Fruit fly (Drosophila melanogaster) whole organism, wandering third instar larva: Measurements from ENCODE around the gene Nrt.
A peak's percentile ranks its signal among the peaks of the same experiment; 100 is the strongest.

Experiments used
- CG32264 ChIP-seq: fragments of 200-800 bp; sonication (Bioruptor generic); optimal IDR thresholded peaks from 2 replicates; lab custom pipeline; 2016; ENCODE audit warnings: missing biosample characterization, missing genetic modification characterization
- CG9705 ChIP-seq: fragments of 200-800 bp; sonication (Bioruptor generic); optimal IDR thresholded peaks from 2 replicates; lab custom pipeline; 2018; ENCODE audit warnings: missing biosample characterization, mild to moderate bottlenecking, missing genetic modification characterization
- CrebA ChIP-seq: fragments of 200-800 bp; sonication (Bioruptor generic); optimal IDR thresholded peaks from 2 replicates; lab custom pipeline; 2016; ENCODE audit warnings: missing biosample characterization, mild to moderate bottlenecking, missing genetic modification characterization, borderline replicate concordance
- Dfd ChIP-seq: fragments of >200 bp; optimal IDR thresholded peaks from 2 replicates; lab custom pipeline; 2017; ENCODE audit warnings: missing biosample characterization, missing genetic modification characterization
- Dif ChIP-seq: fragments of 200-275, 200-300 bp; sonication (Bioruptor generic); optimal IDR thresholded peaks from 2 replicates; lab custom pipeline; 2018; ENCODE audit warnings: missing biosample characterization, missing genetic modification characterization; ENCODE audit not compliant: partially characterized antibody
- GATAd ChIP-seq: sonication (Bioruptor generic); optimal IDR thresholded peaks from 2 replicates; lab custom pipeline; 2016; ENCODE audit warnings: missing biosample characterization, missing genetic modification characterization
- HLH106 ChIP-seq: fragments of 200-800 bp; optimal IDR thresholded peaks from 3 replicates; lab custom pipeline; 2019; ENCODE audit warnings: missing biosample characterization, mild to moderate bottlenecking, missing genetic modification characterization, moderate library complexity
- Hnf4 ChIP-seq: fragments of 200-800 bp; sonication (Bioruptor generic); optimal IDR thresholded peaks from 2 replicates; lab custom pipeline; 2016; ENCODE audit warnings: missing biosample characterization, mild to moderate bottlenecking, missing genetic modification characterization
- Hr78 ChIP-seq: fragments of >200 bp; optimal IDR thresholded peaks from 2 replicates; lab custom pipeline; 2017; ENCODE audit warnings: missing biosample characterization, missing genetic modification characterization
- Hr83 ChIP-seq: fragments of 200-300 bp; sonication (Bioruptor generic); optimal IDR thresholded peaks from 2 replicates; lab custom pipeline; 2016; ENCODE audit warnings: missing biosample characterization, mild to moderate bottlenecking, missing genetic modification characterization, moderate library complexity; ENCODE audit not compliant: poor library complexity, severe bottlenecking
- Jra ChIP-seq: sonication (Bioruptor generic); optimal IDR thresholded peaks from 2 replicates; lab custom pipeline; 2016; ENCODE audit warnings: missing biosample characterization, missing genetic modification characterization
- Mio ChIP-seq: sonication (Bioruptor generic); optimal IDR thresholded peaks from 2 replicates; lab custom pipeline; 2016; ENCODE audit warnings: missing biosample characterization, missing genetic modification characterization
- Myc ChIP-seq: fragments of >200 bp; optimal IDR thresholded peaks from 2 replicates; lab custom pipeline; 2017
- OdsH ChIP-seq: fragments of 200-800 bp; sonication (Bioruptor generic); optimal IDR thresholded peaks from 2 replicates; lab custom pipeline; 2016; ENCODE audit warnings: missing biosample characterization, mild to moderate bottlenecking, missing genetic modification characterization
- Rel ChIP-seq, 2 experiments: fragments of 200-800 bp; sonication (Bioruptor generic) in 1 of 2; optimal IDR thresholded peaks; 2 replicates in 1 of 2; 3 replicates in 1 of 2; lab custom pipeline; 2016 to 2019; ENCODE audit warnings: mild to moderate bottlenecking in 2 of 2, missing biosample characterization in 2 of 2, missing genetic modification characterization in 2 of 2, moderate library complexity in 1 of 2
- Sp1 ChIP-seq: fragments of 200-800 bp; sonication (Bioruptor generic); optimal IDR thresholded peaks from 3 replicates; lab custom pipeline; 2019; ENCODE audit warnings: missing biosample characterization, mild to moderate bottlenecking, missing genetic modification characterization, moderate library complexity
- Vsx2 ChIP-seq: fragments of 200-300, 225-300 bp; sonication (Bioruptor generic); optimal IDR thresholded peaks from 2 replicates; lab custom pipeline; 2018; ENCODE audit warnings: missing biosample characterization, missing genetic modification characterization; ENCODE audit not compliant: partially characterized antibody
- br ChIP-seq: fragments of 200-800 bp; sonication (Bioruptor generic); optimal IDR thresholded peaks from 2 replicates; lab custom pipeline; 2016; ENCODE audit warnings: missing biosample characterization, missing genetic modification characterization
- brk ChIP-seq: fragments of 200-800 bp; sonication (Bioruptor generic); optimal IDR thresholded peaks from 2 replicates; lab custom pipeline; 2016; ENCODE audit warnings: missing biosample characterization, mild to moderate bottlenecking, missing genetic modification characterization
- dmrt93B ChIP-seq: fragments of 200-800 bp; sonication (Bioruptor generic); optimal IDR thresholded peaks from 2 replicates; lab custom pipeline; 2018; ENCODE audit warnings: missing biosample characterization, mild to moderate bottlenecking, missing genetic modification characterization
- dsf ChIP-seq: sonication (Bioruptor generic); optimal IDR thresholded peaks from 2 replicates; lab custom pipeline; 2016; ENCODE audit warnings: missing biosample characterization, missing genetic modification characterization, borderline replicate concordance
- ey ChIP-seq: fragments of 200-800 bp; sonication (Bioruptor generic); optimal IDR thresholded peaks from 2 replicates; lab custom pipeline; 2016; ENCODE audit warnings: missing biosample characterization, missing genetic modification characterization
- foxo ChIP-seq, 2 experiments: fragments of 200-800 bp; sonication (Bioruptor generic); optimal IDR thresholded peaks; 2 replicates in 1 of 2; 3 replicates in 1 of 2; lab custom pipeline; 2016 to 2017; ENCODE audit warnings: missing biosample characterization in 2 of 2, missing genetic modification characterization in 2 of 2
- fru ChIP-seq: fragments of 200-800 bp; sonication (Bioruptor generic); optimal IDR thresholded peaks from 3 replicates; lab custom pipeline; 2016; ENCODE audit warnings: missing biosample characterization, mild to moderate bottlenecking, missing genetic modification characterization
- h ChIP-seq: fragments of 200-800 bp; sonication (Bioruptor generic); optimal IDR thresholded peaks from 3 replicates; lab custom pipeline; 2016; ENCODE audit warnings: missing biosample characterization, mild to moderate bottlenecking, missing genetic modification characterization
- jim ChIP-seq: fragments of 175-275, 200-325 bp; sonication (Bioruptor generic); optimal IDR thresholded peaks from 2 replicates; lab custom pipeline; 2016; ENCODE audit warnings: missing biosample characterization, mild to moderate bottlenecking, missing genetic modification characterization
- lola ChIP-seq: fragments of >200 bp; optimal IDR thresholded peaks from 2 replicates; lab custom pipeline; 2017; ENCODE audit warnings: missing biosample characterization, missing genetic modification characterization
- pan ChIP-seq: fragments of >200 bp; optimal IDR thresholded peaks from 2 replicates; lab custom pipeline; 2017
- psq ChIP-seq: fragments of 200-800 bp; sonication (Bioruptor generic); optimal IDR thresholded peaks from 3 replicates; lab custom pipeline; 2017; ENCODE audit warnings: missing biosample characterization, mild to moderate bottlenecking, missing genetic modification characterization, moderate library complexity
- rgr ChIP-seq: fragments of 200-800 bp; sonication (Bioruptor generic); optimal IDR thresholded peaks from 3 replicates; lab custom pipeline; 2016; ENCODE audit warnings: missing biosample characterization, mild to moderate bottlenecking, missing genetic modification characterization
- sage ChIP-seq: fragments of 200-800 bp; sonication (Bioruptor generic); optimal IDR thresholded peaks from 2 replicates; lab custom pipeline; 2016; ENCODE audit warnings: missing biosample characterization, mild to moderate bottlenecking, missing genetic modification characterization
- sv ChIP-seq: fragments of 200-800 bp; sonication (Bioruptor generic); optimal IDR thresholded peaks from 3 replicates; lab custom pipeline; 2016; ENCODE audit warnings: missing biosample characterization, missing genetic modification characterization
- usp ChIP-seq: fragments of >200 bp; optimal IDR thresholded peaks from 2 replicates; lab custom pipeline; 2017; ENCODE audit warnings: missing biosample characterization, missing genetic modification characterization
- woc ChIP-seq: sonication (Bioruptor generic); optimal IDR thresholded peaks from 2 replicates; lab custom pipeline; 2016; ENCODE audit warnings: missing biosample characterization, mild to moderate bottlenecking, missing genetic modification characterization

Nrt gene

dm6 chr3L:16780317-16780716, 14.4 kb downstream of the Nrt start:
- TF ChIP-seq Rel (GFP tag; optimal IDR thresholded peaks at IDR 0.05; lab: Kevin White, UChicago) (no peak), Rel (tag; optimal IDR thresholded peaks at IDR 0.05; lab: Kevin White, UChicago) (peak; percentile 95), Hr78 (GFP tag; lab: Kevin White, UChicago) (no peak), CG32264 (no peak)

DNA sequence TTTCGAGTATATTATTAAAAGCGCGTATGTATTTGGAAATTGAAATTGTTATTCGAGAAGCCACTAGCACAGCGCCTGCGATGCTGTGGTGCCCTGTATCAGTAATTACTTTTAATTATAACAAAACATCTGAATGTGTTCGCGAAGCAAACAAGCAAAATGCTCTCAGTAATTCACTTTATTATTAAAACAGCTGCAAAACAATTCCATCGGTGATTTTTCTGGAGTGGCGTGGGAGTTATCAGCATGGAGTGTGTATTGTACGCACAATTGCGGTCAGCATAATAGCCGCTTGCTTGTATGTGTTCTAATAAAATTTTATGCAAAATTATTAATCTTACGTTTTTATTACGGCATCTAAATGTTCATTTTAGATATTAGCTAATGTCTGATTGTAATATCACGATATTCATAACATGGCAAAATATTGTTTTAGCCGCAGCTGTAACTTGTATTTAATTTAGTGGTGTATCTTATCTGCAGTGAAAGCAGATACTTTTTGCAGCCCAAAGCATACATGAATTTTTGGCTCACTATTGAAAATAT, 16.4 kb downstream of the Nrt start:
- TF ChIP-seq GATAd (GFP tag; lab: Kevin White, UChicago) (no peak), psq (GFP tag; lab: Kevin White, UChicago) (peak; percentile 81), foxo (GFP tag; optimal IDR thresholded peaks at IDR 0.05; lab: Kevin White, UChicago) (peak; percentile 41 to 93), Hr83 (peak; percentile 76), CG9705 (GFP tag; lab: Kevin White, UChicago) (peak; percentile 67), lola (no peak), CG32264 (peak; percentile 60), OdsH (GFP tag; lab: Kevin White, UChicago) (peak; percentile 93), Sp1 (GFP tag; lab: Kevin White, UChicago) (peak; percentile 85), pan (lab: Kevin White, UChicago) (no peak), Rel (GFP tag; optimal IDR thresholded peaks at IDR 0.05; lab: Kevin White, UChicago) (no peak), Rel (tag; optimal IDR thresholded peaks at IDR 0.05; lab: Kevin White, UChicago) (peak; percentile 90), Myc (lab: Kevin White, UChicago) (no peak), dsf (GFP tag; lab: Kevin White, UChicago) (peak; percentile 1), fru (peak; percentile 92), br (no peak), h (GFP tag; lab: Kevin White, UChicago) (peak; percentile 94), Vsx2 (no peak), sage (GFP tag; lab: Kevin White, UChicago) (peak; percentile 79), woc (GFP tag; lab: Kevin White, UChicago) (peak; percentile 78), sv (GFP tag; lab: Kevin White, UChicago) (no peak), Jra (peak; percentile 67), Hnf4 (GFP tag; lab: Kevin White, UChicago) (no peak), usp (GFP tag; lab: Kevin White, UChicago) (no peak), ey (GFP tag; lab: Kevin White, UChicago) (peak; percentile 89), HLH106 (peak; percentile 80), CrebA (GFP tag; lab: Kevin White, UChicago) (no peak), rgr (peak; percentile 92)

DNA sequence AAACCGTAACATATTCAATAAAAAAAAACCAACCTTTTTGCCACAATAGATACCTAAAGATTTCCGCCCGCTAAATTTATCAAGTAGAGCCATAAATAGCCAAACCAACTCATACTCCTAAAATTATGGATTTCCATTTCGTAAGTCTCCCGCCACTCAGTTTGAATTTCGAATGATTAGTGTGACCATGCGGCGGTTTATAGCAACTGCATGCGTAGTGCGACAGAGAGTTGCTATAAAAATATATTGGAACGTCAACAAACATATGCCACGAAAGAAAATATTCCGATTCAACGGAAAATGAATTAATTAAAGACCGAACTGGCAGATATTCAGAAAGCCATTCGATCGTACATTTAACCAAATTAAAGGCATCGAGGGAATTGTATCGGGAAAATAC, 16.9 kb downstream of the Nrt start, which contains the start of gene CG9706:
Gene CG9706 (plus strand): TSS at position 222 of the 400 bp plus-strand sequence.
- no peak for TF ChIP-seq fru
- peak; percentile 42 for TF ChIP-seq Myc (lab: Kevin White, UChicago)
- TF ChIP-seq dsf (GFP tag; lab: Kevin White, UChicago), result no peak

DNA sequence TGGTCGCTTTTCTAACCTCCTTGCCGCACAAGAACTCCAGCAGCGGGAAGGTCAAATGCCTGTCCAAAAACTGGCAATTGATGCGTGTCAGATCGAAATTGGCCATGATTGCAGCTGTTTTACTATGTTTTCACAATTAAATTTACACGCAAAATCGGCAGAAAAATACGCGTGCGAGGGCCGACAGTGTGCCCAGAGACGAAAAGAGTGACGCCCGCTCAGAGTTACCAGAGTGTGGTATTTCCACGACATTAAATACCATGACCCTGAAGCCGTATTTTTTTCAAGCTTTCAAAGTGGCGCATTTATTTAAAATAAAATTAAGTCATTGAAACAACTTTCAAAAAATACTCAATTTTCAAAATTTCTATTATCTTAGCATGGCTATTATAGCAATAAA, 20.9 kb downstream of the Nrt start, which contains the start of gene eIF3e:
Gene eIF3e (minus strand): TSS at position 214 of the 400 bp plus-strand sequence.
- TF ChIP-seq jim (GFP tag; lab: Kevin White, UChicago) (no peak), GATAd (GFP tag; lab: Kevin White, UChicago) (no peak), CG32264 (no peak), fru (no peak), dmrt93B (no peak), HLH106 (no peak), pan (lab: Kevin White, UChicago) (no peak), Hnf4 (GFP tag; lab: Kevin White, UChicago) (no peak), Sp1 (GFP tag; lab: Kevin White, UChicago) (no peak), foxo (GFP tag; optimal IDR thresholded peaks at IDR 0.05; lab: Kevin White, UChicago) (no peak), Vsx2 (no peak), Dfd (GFP tag; lab: Kevin White, UChicago) (no peak)
- TF ChIP-seq, all 38 proteins: peak for 0

DNA sequence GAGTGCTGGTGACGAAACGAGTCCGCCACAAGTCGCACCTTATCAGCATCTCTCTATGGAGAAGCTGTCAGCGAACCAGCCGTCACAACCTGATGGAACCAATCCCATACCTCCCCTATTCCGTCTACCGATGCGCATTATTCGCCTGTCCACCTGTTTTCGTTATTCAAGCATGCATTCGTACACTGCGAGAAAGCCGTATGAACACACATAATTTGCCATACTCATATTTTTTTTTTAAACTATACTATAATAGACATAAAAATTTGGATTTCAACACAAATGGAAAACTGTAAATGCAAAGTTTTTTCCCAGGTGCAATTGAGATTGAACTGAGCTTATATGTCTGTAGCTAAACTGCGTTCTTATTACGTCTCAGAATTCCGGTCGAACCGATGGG, 30.7 kb downstream of the Nrt start:
- peak; percentile 36 for TF ChIP-seq Rel (GFP tag; optimal IDR thresholded peaks at IDR 0.05; lab: Kevin White, UChicago)
- TF ChIP-seq Rel (tag; optimal IDR thresholded peaks at IDR 0.05; lab: Kevin White, UChicago), result peak; percentile 18
- no peak for TF ChIP-seq lola
- peak; percentile 67 for TF ChIP-seq Jra
- no peak for TF ChIP-seq dmrt93B
- TF ChIP-seq Hr78 (GFP tag; lab: Kevin White, UChicago), result no peak
- TF ChIP-seq OdsH (GFP tag; lab: Kevin White, UChicago), result peak; percentile 87
- peak in 1 of 2 experiments; percentile 59 for TF ChIP-seq foxo (GFP tag; optimal IDR thresholded peaks at IDR 0.05; lab: Kevin White, UChicago)
- TF ChIP-seq usp (GFP tag; lab: Kevin White, UChicago), result no peak
- TF ChIP-seq CG32264, result peak; percentile 50
- TF ChIP-seq fru, result peak; percentile 83
- peak; percentile 62 for TF ChIP-seq woc (GFP tag; lab: Kevin White, UChicago)
- TF ChIP-seq Hr83, result peak; percentile 41
- peak; percentile 36 for TF ChIP-seq Dif
- TF ChIP-seq rgr, result peak; percentile 88
- TF ChIP-seq br, result peak; percentile 88
- no peak for TF ChIP-seq pan (lab: Kevin White, UChicago)
- no peak for TF ChIP-seq CrebA (GFP tag; lab: Kevin White, UChicago)
- peak; percentile 79 for TF ChIP-seq h (GFP tag; lab: Kevin White, UChicago)
- peak; percentile 81 for TF ChIP-seq psq (GFP tag; lab: Kevin White, UChicago)
- no peak for TF ChIP-seq Hnf4 (GFP tag; lab: Kevin White, UChicago)
- TF ChIP-seq brk (GFP tag; lab: Kevin White, UChicago), result no peak
- TF ChIP-seq Sp1 (GFP tag; lab: Kevin White, UChicago), result peak; percentile 77
- TF ChIP-seq Mio, result no peak
- TF ChIP-seq ey (GFP tag; lab: Kevin White, UChicago), result peak; percentile 86
- TF ChIP-seq dsf (GFP tag; lab: Kevin White, UChicago), result peak; percentile 5
- no peak for TF ChIP-seq GATAd (GFP tag; lab: Kevin White, UChicago)
- TF ChIP-seq, all 38 proteins: peak for 16
